Fruit fly (Drosophila melanogaster) whole organism, adult: ENCODE data around the gene Nhe3.

Experiments used
- CG11617 ChIP-seq: fragments of 200-800 bp; sonication (Bioruptor generic); optimal IDR thresholded peaks from 2 replicates; lab custom pipeline; 2017; ENCODE audit warnings: mild to moderate bottlenecking, missing biosample characterization, missing genetic modification reagents, missing genetic modification characterization
- CG12768 ChIP-seq: fragments of 200-800 bp; sonication (Bioruptor generic); optimal IDR thresholded peaks from 2 replicates; lab custom pipeline; 2017; ENCODE audit warnings: missing biosample characterization, missing genetic modification characterization, mild to moderate bottlenecking, moderate library complexity, missing genetic modification reagents
- CG14711 ChIP-seq: fragments of 200-800 bp; sonication (Bioruptor generic); optimal IDR thresholded peaks from 2 replicates; lab custom pipeline; 2018; ENCODE audit warnings: missing biosample characterization, mild to moderate bottlenecking, missing genetic modification characterization, moderate library complexity
- CG1620 ChIP-seq: fragments of 200-800 bp; sonication (Bioruptor generic); optimal IDR thresholded peaks from 2 replicates; lab custom pipeline; 2016; ENCODE audit warnings: missing biosample characterization, missing genetic modification characterization
- CG33017 ChIP-seq: fragments of 200-800 bp; sonication (Bioruptor generic); optimal IDR thresholded peaks from 2 replicates; lab custom pipeline; 2018; ENCODE audit warnings: missing biosample characterization, mild to moderate bottlenecking, missing genetic modification characterization, moderate library complexity
- CG5204 ChIP-seq: fragments of 200-800 bp; sonication (Bioruptor generic); optimal IDR thresholded peaks from 2 replicates; lab custom pipeline; 2016; ENCODE audit warnings: missing biosample characterization, missing genetic modification characterization
- CG7045 ChIP-seq: fragments of 200-800 bp; sonication (Bioruptor generic); optimal IDR thresholded peaks from 2 replicates; lab custom pipeline; 2017; ENCODE audit warnings: missing biosample characterization, mild to moderate bottlenecking, missing genetic modification characterization
- CG7101 ChIP-seq: fragments of 200-800 bp; sonication (Bioruptor generic); optimal IDR thresholded peaks from 2 replicates; lab custom pipeline; 2018; ENCODE audit warnings: missing biosample characterization, mild to moderate bottlenecking, missing genetic modification characterization, moderate library complexity
- Crg-1 ChIP-seq: fragments of 200-800 bp; sonication (Bioruptor generic); optimal IDR thresholded peaks from 2 replicates; lab custom pipeline; 2016; ENCODE audit warnings: missing biosample characterization, missing genetic modification characterization
- Hr96 ChIP-seq: fragments of 200-800 bp; sonication (Bioruptor generic); optimal IDR thresholded peaks from 2 replicates; lab custom pipeline; 2016; ENCODE audit warnings: missing biosample characterization, missing genetic modification characterization
- Mnt ChIP-seq: fragments of 200-800 bp; sonication (Bioruptor generic); optimal IDR thresholded peaks from 2 replicates; lab custom pipeline; 2016; ENCODE audit warnings: missing biosample characterization, mild to moderate bottlenecking, missing genetic modification characterization
- bab1 ChIP-seq: fragments of 200-800 bp; sonication (Bioruptor generic); optimal IDR thresholded peaks from 3 replicates; lab custom pipeline; 2019; ENCODE audit warnings: missing biosample characterization, mild to moderate bottlenecking, missing genetic modification characterization, moderate library complexity
- cic ChIP-seq: fragments of 200-800 bp; sonication (Bioruptor generic); optimal IDR thresholded peaks from 2 replicates; lab custom pipeline; 2017; ENCODE audit warnings: missing biosample characterization, mild to moderate bottlenecking, missing genetic modification characterization, moderate library complexity
- cnc ChIP-seq, 2 experiments: fragments of >200 bp; optimal IDR thresholded peaks; 2 replicates each; lab custom pipeline; 2017
- kay ChIP-seq: fragments of 200-800 bp; sonication (Bioruptor generic); peaks from one replicate; lab custom pipeline; 2016; ENCODE audit warnings: missing biosample characterization, missing genetic modification characterization, borderline replicate concordance
- ovo ChIP-seq: fragments of 200-800 bp; sonication (Bioruptor generic); optimal IDR thresholded peaks from 2 replicates; lab custom pipeline; 2016; ENCODE audit warnings: missing biosample characterization, missing genetic modification characterization
- pad ChIP-seq: fragments of 200-800 bp; sonication (Bioruptor generic); optimal IDR thresholded peaks from 3 replicates; lab custom pipeline; 2017; ENCODE audit warnings: missing biosample characterization, missing genetic modification characterization, mild to moderate bottlenecking, moderate library complexity, missing genetic modification reagents
- tj ChIP-seq: fragments of 200-800 bp; sonication (Bioruptor generic); optimal IDR thresholded peaks from 3 replicates; lab custom pipeline; 2017; ENCODE audit warnings: missing biosample characterization, mild to moderate bottlenecking, missing genetic modification characterization, moderate library complexity
- toe ChIP-seq: fragments of 200-800 bp; sonication (Bioruptor generic); optimal IDR thresholded peaks from 2 replicates; lab custom pipeline; 2016; ENCODE audit warnings: missing biosample characterization, missing genetic modification characterization

Nhe3 gene

DNA sequence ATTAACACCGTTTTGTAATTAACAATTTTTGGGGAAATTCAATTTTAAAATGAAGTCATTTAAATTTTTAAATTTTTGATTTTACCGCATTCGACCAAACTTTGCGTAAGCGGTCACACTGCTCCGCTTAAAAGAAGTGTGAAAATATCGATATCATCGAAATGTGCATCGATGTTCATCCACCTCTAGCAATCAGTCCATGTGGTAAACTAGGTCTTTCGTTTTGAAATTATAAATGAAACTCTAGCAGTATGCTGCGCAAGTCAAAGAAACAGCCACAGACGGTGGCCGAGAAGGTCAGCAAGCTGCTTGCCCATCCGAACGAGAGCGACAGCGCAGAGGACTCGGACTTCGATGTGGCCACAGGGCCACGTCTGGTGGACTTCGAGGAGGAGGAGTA, 33.3 kb upstream of the Nhe3 start, which contains the start of gene Aatf:
Gene Aatf, plus strand, starts transcription at position 166 of the 400 bp plus-strand sequence.
- TF ChIP-seq Mnt (GFP tag; lab: Kevin White, UChicago) (peak; percentile 89), CG12768 (GFP tag; lab: Kevin White, UChicago) (no peak)

DNA sequence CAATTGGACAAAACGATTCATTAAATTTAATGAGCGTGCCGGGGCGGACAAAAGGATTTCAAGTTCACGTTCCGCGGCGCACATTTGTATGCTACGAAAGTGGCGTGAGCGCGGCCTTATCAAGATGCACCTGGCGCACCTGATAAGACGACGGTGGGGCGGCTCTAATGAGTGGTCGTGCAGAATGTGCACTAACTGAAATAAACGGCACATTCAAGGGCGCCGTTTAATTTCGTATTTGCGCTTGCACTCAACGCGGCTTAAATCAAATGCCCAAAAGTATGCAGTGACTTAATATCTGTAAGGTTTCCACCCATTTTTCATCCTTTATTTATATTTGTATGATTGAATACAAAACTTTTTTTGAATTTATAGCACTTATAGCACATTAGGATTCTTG, 32.8 kb upstream of the Nhe3 start:
- TF ChIP-seq CG7045 = no peak
- TF ChIP-seq CG5204 (GFP tag; lab: Kevin White, UChicago) = no peak
- TF ChIP-seq cic (GFP tag; lab: Kevin White, UChicago) = no peak
- no peak for TF ChIP-seq CG1620 (GFP tag; lab: Kevin White, UChicago)
- TF ChIP-seq tj (GFP tag; lab: Kevin White, UChicago) = no peak

DNA sequence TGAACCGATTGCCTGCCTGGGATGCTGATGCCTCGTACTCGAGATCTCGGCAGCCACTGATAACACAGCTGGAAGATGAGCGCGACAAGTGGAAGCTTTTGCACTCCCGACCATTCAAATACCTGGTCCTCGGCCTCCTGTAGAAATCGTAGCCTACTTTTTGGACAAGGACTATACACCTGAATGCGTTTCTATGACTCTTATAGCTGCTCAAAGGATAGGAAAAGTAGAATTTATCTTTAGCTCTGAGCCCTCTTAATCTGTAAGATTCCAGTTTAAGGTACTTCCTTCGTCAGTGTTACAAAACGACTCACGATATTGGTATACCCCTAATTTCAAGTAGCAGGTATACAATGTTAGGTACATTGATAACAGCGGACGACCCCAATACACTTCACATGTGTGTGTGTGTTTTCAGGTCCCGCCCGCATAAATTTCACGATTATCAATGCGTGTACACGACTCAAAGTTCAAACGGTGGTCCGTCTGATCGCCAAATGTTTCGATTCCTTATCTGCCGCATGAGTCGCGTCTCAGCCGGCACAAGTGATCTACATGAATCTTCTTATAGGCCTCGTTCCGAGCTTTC, 32.1 kb upstream of the Nhe3 start, which contains the start of gene AkhR:
Gene AkhR, minus strand, starts transcription at position 5 of the 589 bp plus-strand sequence.
- no peak for TF ChIP-seq cic (GFP tag; lab: Kevin White, UChicago)
- TF ChIP-seq CG7045 = no peak
- TF ChIP-seq Mnt (GFP tag; lab: Kevin White, UChicago) = no peak
- TF ChIP-seq kay (GFP tag; lab: Kevin White, UChicago) = no peak
- TF ChIP-seq tj (GFP tag; lab: Kevin White, UChicago) = no peak

DNA sequence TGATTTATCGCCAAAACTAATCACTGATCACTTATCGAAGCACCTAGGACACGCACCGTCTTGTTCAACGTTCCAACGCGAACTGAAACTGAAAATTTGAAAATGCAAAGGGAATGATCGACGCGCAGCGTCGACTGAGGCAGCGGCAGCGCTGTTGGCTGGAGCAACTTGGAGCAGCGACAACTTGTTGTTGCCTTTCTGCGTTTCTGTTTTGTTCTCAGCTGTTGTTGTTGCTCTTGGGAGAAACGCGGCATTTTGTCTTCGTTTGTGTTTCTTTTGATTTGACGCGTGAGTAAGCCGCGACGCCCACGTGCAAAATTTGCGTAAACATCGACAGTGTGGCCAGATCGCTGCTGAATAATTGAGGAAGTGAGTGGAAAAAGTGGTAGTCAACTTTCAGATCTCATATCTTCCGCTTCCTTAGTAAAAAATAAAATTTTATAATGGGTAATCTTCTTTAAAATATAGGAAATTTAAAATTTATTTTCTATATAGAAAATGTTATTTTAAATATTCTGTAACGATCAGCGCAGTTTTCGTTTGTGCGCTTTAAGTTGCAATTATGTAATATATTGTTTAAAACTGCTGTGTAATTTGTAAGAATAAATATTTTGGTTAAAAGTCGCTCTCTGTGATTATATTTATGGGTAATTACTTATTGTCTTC, 25.0 kb upstream of the Nhe3 start, which contains the start of gene Tsp:
Gene Tsp, minus strand, starts transcription at position 90 of the 666 bp plus-strand sequence.
- no peak for TF ChIP-seq CG33017 (tag; lab: Kevin White, UChicago)
- no peak for TF ChIP-seq ovo (GFP tag; lab: Kevin White, UChicago)
- TF ChIP-seq Mnt (GFP tag; lab: Kevin White, UChicago) = peak; percentile 33
- TF ChIP-seq Crg-1 (GFP tag; lab: Kevin White, UChicago) = no peak
- no peak for TF ChIP-seq CG12768 (GFP tag; lab: Kevin White, UChicago)

DNA sequence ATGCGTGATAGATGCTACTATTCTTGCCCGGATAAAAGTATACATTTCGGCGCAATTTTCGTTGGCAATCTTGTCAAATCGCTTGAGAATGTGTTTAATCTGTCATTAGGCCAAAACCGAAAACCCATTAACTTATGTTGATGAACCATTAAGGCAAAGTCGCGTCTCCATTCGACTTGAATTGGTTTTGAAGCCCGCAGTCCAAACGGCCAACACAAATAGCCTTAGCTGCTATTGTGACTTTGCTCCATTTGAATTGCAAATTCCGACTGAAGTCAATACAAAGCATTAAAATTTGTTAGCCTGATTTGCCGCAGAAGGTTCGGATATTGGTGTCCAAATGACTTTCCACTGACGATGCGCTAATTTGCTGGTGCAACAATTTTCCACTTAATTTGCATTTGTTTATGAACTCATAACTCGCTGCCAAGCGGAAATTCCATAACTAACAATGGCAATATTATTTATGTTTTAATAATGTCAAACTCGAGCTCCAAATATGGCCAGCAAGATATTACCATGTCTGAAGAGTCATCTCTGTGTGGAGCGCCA, 22.3 kb upstream of the Nhe3 start:
- TF ChIP-seq cnc (optimal IDR thresholded peaks at IDR 0.05; lab: Kevin White, UChicago) (no peak), pad (GFP tag; lab: Kevin White, UChicago) (no peak), CG1620 (GFP tag; lab: Kevin White, UChicago) (no peak), ovo (GFP tag; lab: Kevin White, UChicago) (no peak), Crg-1 (GFP tag; lab: Kevin White, UChicago) (no peak), CG5204 (GFP tag; lab: Kevin White, UChicago) (no peak), CG14711 (tag; lab: Kevin White, UChicago) (no peak), kay (GFP tag; lab: Kevin White, UChicago) (no peak), toe (no peak)

DNA sequence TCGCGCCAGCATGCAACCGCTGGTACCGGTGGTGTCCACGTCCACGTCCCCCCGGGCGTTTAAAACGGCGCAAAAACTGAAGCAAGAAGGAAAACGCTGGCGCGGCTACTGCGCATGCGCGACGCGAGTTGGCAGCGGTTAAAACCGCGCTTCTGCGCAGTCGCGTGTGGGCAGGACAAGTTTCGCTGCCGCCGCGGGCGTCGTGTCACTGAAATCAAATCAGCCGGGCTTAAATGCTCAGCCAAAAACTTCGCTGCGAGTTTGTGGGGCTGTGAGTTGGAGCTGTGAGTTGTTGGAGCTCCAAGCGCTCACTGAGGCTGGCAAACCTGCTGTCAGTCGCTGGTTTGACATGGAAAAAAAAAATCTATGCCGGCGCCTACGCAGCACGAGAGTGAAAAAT, 20.9 kb upstream of the Nhe3 start:
- TF ChIP-seq CG12768 (GFP tag; lab: Kevin White, UChicago) = no peak
- no peak for TF ChIP-seq CG33017 (tag; lab: Kevin White, UChicago)
- no peak for TF ChIP-seq Mnt (GFP tag; lab: Kevin White, UChicago)
- TF ChIP-seq cnc (optimal IDR thresholded peaks at IDR 0.05; lab: Kevin White, UChicago) = no peak
- no peak for TF ChIP-seq bab1 (GFP tag; lab: Kevin White, UChicago)
- no peak for TF ChIP-seq kay (GFP tag; lab: Kevin White, UChicago)
- TF ChIP-seq CG14711 (tag; lab: Kevin White, UChicago) = no peak
- TF ChIP-seq CG5204 (GFP tag; lab: Kevin White, UChicago) = no peak
- TF ChIP-seq CG11617 = no peak
- TF ChIP-seq toe = no peak
- no peak for TF ChIP-seq Hr96

DNA sequence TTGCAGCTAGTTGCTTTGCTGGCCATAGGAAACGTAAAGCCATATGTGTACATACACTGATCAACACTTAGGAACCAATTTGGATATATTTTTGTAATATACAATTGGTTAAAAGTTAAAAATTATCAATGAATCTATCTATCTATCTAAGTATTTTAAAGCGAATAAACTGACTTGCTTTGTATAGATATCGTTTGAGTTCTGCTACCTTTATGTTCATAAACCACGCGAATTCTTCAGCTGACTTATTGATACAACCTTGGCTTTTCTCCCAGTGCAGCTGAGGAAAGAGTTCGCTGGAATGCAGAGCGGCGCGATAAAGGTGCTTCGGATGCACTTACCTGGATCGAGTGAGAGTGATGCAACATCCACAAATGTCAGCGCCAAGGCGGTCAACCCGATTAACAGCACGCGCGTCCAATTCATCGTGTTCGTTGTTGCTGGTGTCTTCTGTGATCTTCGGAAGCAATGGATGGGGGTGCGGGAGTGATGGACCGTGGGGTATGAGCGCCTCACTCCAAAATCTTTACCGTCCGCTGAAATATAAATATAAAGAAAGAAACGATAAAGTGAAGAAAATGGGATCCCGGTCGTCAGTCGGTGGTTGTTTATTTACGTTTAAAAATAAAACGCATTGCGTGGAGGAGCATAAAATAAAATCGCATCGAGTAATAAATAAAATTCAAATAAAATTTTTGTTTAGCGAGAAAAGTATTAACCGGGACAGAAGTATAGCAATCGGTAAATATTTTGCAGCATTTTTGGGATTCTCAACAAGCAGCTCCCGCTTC, 17.4 kb upstream of the Nhe3 start:
- no peak for TF ChIP-seq kay (GFP tag; lab: Kevin White, UChicago)
- TF ChIP-seq CG33017 (tag; lab: Kevin White, UChicago) = no peak
- no peak for TF ChIP-seq Crg-1 (GFP tag; lab: Kevin White, UChicago)
- no peak for TF ChIP-seq CG11617
- no peak for TF ChIP-seq ovo (GFP tag; lab: Kevin White, UChicago)
- TF ChIP-seq Mnt (GFP tag; lab: Kevin White, UChicago) = no peak
- no peak for TF ChIP-seq CG7101 (tag; lab: Kevin White, UChicago)
- TF ChIP-seq CG14711 (tag; lab: Kevin White, UChicago) = no peak
- no peak for TF ChIP-seq CG7045
- no peak for TF ChIP-seq Hr96
- no peak for TF ChIP-seq bab1 (GFP tag; lab: Kevin White, UChicago)
- TF ChIP-seq toe = no peak
- no peak for TF ChIP-seq cnc (optimal IDR thresholded peaks at IDR 0.05; lab: Kevin White, UChicago)
- TF ChIP-seq CG12768 (GFP tag; lab: Kevin White, UChicago) = no peak
- no peak for TF ChIP-seq CG5204 (GFP tag; lab: Kevin White, UChicago)
- no peak for TF ChIP-seq cic (GFP tag; lab: Kevin White, UChicago)
